Worm (Caenorhabditis elegans) whole organism, early embryonic: ENCODE results near the gene F39E9.6.

Experiments used
- ceh-13 ChIP-seq: fragments of 200-800 bp; sonication (Bioruptor generic); optimal IDR thresholded peaks from 2 replicates; lab custom pipeline; 2018; ENCODE audit warnings: mild to moderate bottlenecking, missing genetic modification characterization, missing compliant biosample characterization
- hmbx-1 ChIP-seq: sonication (generic microtip); optimal IDR thresholded peaks from 2 replicates; lab custom pipeline; 2016; ENCODE audit warnings: mild to moderate bottlenecking, missing genetic modification characterization, missing compliant biosample characterization
- pes-1 ChIP-seq: fragments of 200-800 bp; sonication (Bioruptor generic); IDR thresholded peaks from 2 replicates; pipeline ENCODE4 v1.3.6; 2022; ENCODE audit warnings: missing genetic modification reagents, missing genetic modification characterization, missing compliant biosample characterization
- tbx-11 ChIP-seq: fragments of 200-800 bp; sonication (Bioruptor generic); IDR thresholded peaks from 2 replicates; pipeline ENCODE4 v1.3.6; 2022; ENCODE audit warnings: missing genetic modification characterization, missing compliant biosample characterization
- tra-4 ChIP-seq: sonication (generic microtip); optimal IDR thresholded peaks from 2 replicates; lab custom pipeline; 2017; ENCODE audit warnings: missing genetic modification characterization, missing compliant biosample characterization

- no peak for TF ChIP-seq tbx-11
- TF ChIP-seq pes-1 (GFP tag; lab: Robert Waterston, UW), result no peak
- no peak for TF ChIP-seq ceh-13 (GFP tag; lab: Kevin White, UChicago)
- TF ChIP-seq tra-4 (tag; lab: Kevin White, UChicago), result no peak
- TF ChIP-seq hmbx-1 (tag; lab: Kevin White, UChicago), result no peak
Observed at ce11 chrII:3340251-3340650, 26.9 kb upstream of the F39E9.6 start, which contains the start of gene F14D2.5.
